Fruit fly (Drosophila melanogaster): ENCODE data around the gene WASp.

DNA sequence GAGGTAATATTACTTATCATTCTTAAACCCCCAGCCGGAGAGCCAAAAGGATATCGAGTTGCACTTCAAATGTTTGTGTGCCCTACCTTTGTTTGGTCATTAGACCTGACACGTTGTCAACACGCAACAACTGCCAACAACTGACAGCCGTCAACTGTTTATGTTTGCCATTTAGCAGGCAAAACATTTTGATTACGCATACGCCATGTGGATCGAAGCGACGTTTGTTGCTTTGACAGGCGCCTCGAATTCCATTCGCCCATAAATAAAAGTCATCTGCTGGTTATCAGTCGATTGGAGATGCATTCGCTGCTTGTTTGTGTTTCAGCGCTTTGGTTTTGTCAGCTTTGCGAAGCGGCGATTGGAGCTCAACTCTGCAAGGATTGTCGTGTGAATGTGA, 42.5 kb downstream of the WASp start, which contains the start of gene CG34295:
- TF ChIP-seq Pif1B (GFP tag; optimal IDR thresholded peaks at IDR 0.05), result no peak
- TF ChIP-seq D1 (tag; optimal IDR thresholded peaks at IDR 0.05), result no peak
- TF ChIP-seq CG8159 (tag; optimal IDR thresholded peaks at IDR 0.05), result no peak
- TF ChIP-seq rn (GFP tag; IDR thresholded peaks at IDR 0.05), result no peak
- no peak for TF ChIP-seq CG17806 (tag; optimal IDR thresholded peaks at IDR 0.05)
- TF ChIP-seq CG32121 (GFP tag; IDR thresholded peaks at IDR 0.05), result no peak
- TF ChIP-seq gl (tag; optimal IDR thresholded peaks at IDR 0.05), result no peak
- TF ChIP-seq Snoo (tag; optimal IDR thresholded peaks at IDR 0.05), result no peak
- no peak for TF ChIP-seq CG9948 (tag; optimal IDR thresholded peaks at IDR 0.05)
- TF ChIP-seq EcR (GFP tag; optimal IDR thresholded peaks at IDR 0.05), result no peak
- TF ChIP-seq CG13204 (GFP tag; optimal IDR thresholded peaks at IDR 0.05), result no peak

Measured in whole organism, pupa.